Fruit fly (Drosophila melanogaster) whole organism, adult: ENCODE results near the gene loaf.

Source experiments
- CG11617 ChIP-seq: fragments of 200-800 bp; sonication (Bioruptor generic); optimal IDR thresholded peaks from 2 replicates; lab custom pipeline; 2017; ENCODE audit warnings: mild to moderate bottlenecking, missing biosample characterization, missing genetic modification reagents, missing genetic modification characterization
- CG12768 ChIP-seq: fragments of 200-800 bp; sonication (Bioruptor generic); optimal IDR thresholded peaks from 2 replicates; lab custom pipeline; 2017; ENCODE audit warnings: missing biosample characterization, missing genetic modification characterization, mild to moderate bottlenecking, moderate library complexity, missing genetic modification reagents
- CG14711 ChIP-seq: fragments of 200-800 bp; sonication (Bioruptor generic); optimal IDR thresholded peaks from 2 replicates; lab custom pipeline; 2018; ENCODE audit warnings: missing biosample characterization, mild to moderate bottlenecking, missing genetic modification characterization, moderate library complexity
- CG1620 ChIP-seq: fragments of 200-800 bp; sonication (Bioruptor generic); optimal IDR thresholded peaks from 2 replicates; lab custom pipeline; 2016; ENCODE audit warnings: missing biosample characterization, missing genetic modification characterization
- CG33017 ChIP-seq: fragments of 200-800 bp; sonication (Bioruptor generic); optimal IDR thresholded peaks from 2 replicates; lab custom pipeline; 2018; ENCODE audit warnings: missing biosample characterization, mild to moderate bottlenecking, missing genetic modification characterization, moderate library complexity
- CG5204 ChIP-seq: fragments of 200-800 bp; sonication (Bioruptor generic); optimal IDR thresholded peaks from 2 replicates; lab custom pipeline; 2016; ENCODE audit warnings: missing biosample characterization, missing genetic modification characterization
- CG7045 ChIP-seq: fragments of 200-800 bp; sonication (Bioruptor generic); optimal IDR thresholded peaks from 2 replicates; lab custom pipeline; 2017; ENCODE audit warnings: missing biosample characterization, mild to moderate bottlenecking, missing genetic modification characterization
- CG7101 ChIP-seq: fragments of 200-800 bp; sonication (Bioruptor generic); optimal IDR thresholded peaks from 2 replicates; lab custom pipeline; 2018; ENCODE audit warnings: missing biosample characterization, mild to moderate bottlenecking, missing genetic modification characterization, moderate library complexity
- Clk ChIP-seq: fragments of 200-800 bp; sonication (Bioruptor generic); optimal IDR thresholded peaks from 2 replicates; lab custom pipeline; 2017; ENCODE audit warnings: missing biosample characterization, missing genetic modification characterization
- Crg-1 ChIP-seq: fragments of 200-800 bp; sonication (Bioruptor generic); optimal IDR thresholded peaks from 2 replicates; lab custom pipeline; 2016; ENCODE audit warnings: missing biosample characterization, missing genetic modification characterization
- Hr96 ChIP-seq: fragments of 200-800 bp; sonication (Bioruptor generic); optimal IDR thresholded peaks from 2 replicates; lab custom pipeline; 2016; ENCODE audit warnings: missing biosample characterization, missing genetic modification characterization
- Mnt ChIP-seq: fragments of 200-800 bp; sonication (Bioruptor generic); optimal IDR thresholded peaks from 2 replicates; lab custom pipeline; 2016; ENCODE audit warnings: missing biosample characterization, mild to moderate bottlenecking, missing genetic modification characterization
- bab1 ChIP-seq: fragments of 200-800 bp; sonication (Bioruptor generic); optimal IDR thresholded peaks from 3 replicates; lab custom pipeline; 2019; ENCODE audit warnings: missing biosample characterization, mild to moderate bottlenecking, missing genetic modification characterization, moderate library complexity
- cic ChIP-seq: fragments of 200-800 bp; sonication (Bioruptor generic); optimal IDR thresholded peaks from 2 replicates; lab custom pipeline; 2017; ENCODE audit warnings: missing biosample characterization, mild to moderate bottlenecking, missing genetic modification characterization, moderate library complexity
- cnc ChIP-seq, 2 experiments: fragments of >200 bp; optimal IDR thresholded peaks; 2 replicates each; lab custom pipeline; 2017
- kay ChIP-seq: fragments of 200-800 bp; sonication (Bioruptor generic); peaks from one replicate; lab custom pipeline; 2016; ENCODE audit warnings: missing biosample characterization, missing genetic modification characterization, borderline replicate concordance
- ovo ChIP-seq: fragments of 200-800 bp; sonication (Bioruptor generic); optimal IDR thresholded peaks from 2 replicates; lab custom pipeline; 2016; ENCODE audit warnings: missing biosample characterization, missing genetic modification characterization
- pad ChIP-seq: fragments of 200-800 bp; sonication (Bioruptor generic); optimal IDR thresholded peaks from 3 replicates; lab custom pipeline; 2017; ENCODE audit warnings: missing biosample characterization, missing genetic modification characterization, mild to moderate bottlenecking, moderate library complexity, missing genetic modification reagents
- tj ChIP-seq: fragments of 200-800 bp; sonication (Bioruptor generic); optimal IDR thresholded peaks from 3 replicates; lab custom pipeline; 2017; ENCODE audit warnings: missing biosample characterization, mild to moderate bottlenecking, missing genetic modification characterization, moderate library complexity
- toe ChIP-seq: fragments of 200-800 bp; sonication (Bioruptor generic); optimal IDR thresholded peaks from 2 replicates; lab custom pipeline; 2016; ENCODE audit warnings: missing biosample characterization, missing genetic modification characterization

The loaf gene

dm6 chr3L:11764930-11765329 is 1.1 kb downstream of the loaf start:
- no peak for TF ChIP-seq kay (GFP tag; lab: Kevin White, UChicago)
- no peak for TF ChIP-seq Mnt (GFP tag; lab: Kevin White, UChicago)

DNA sequence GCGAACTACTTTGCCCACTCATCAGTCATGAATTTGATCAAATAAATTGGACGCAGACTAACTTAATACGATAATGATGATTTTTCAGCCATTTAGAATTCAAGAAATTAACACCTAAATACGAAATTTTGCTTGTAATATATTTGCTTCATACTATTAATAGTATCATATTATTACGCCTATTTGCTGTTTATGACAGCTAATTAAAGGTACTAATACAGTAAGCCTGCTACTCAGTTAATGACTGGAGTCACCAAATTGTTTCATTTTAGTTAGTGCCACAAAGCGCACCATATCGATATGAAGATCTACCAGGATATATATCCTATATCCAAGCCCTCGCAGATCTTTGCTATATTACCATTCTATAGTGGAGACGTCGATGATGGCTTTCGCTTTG is 15.0 kb downstream of the loaf start, which contains the start of gene Gr68a:
Gene Gr68a, plus strand, starts transcription at position 301 of the 400 bp plus-strand sequence.
- no peak for TF ChIP-seq CG11617 (GFP tag; lab: Kevin White, UChicago)
- TF ChIP-seq CG5204 (GFP tag; lab: Kevin White, UChicago), result no peak
- no peak for TF ChIP-seq ovo (GFP tag; lab: Kevin White, UChicago)
- no peak for TF ChIP-seq Crg-1 (GFP tag; lab: Kevin White, UChicago)
- TF ChIP-seq CG33017 (tag; lab: Kevin White, UChicago), result no peak
- no peak for TF ChIP-seq kay (GFP tag; lab: Kevin White, UChicago)
- no peak for TF ChIP-seq Mnt (GFP tag; lab: Kevin White, UChicago)
- no peak for TF ChIP-seq CG14711 (tag; lab: Kevin White, UChicago)
- no peak for TF ChIP-seq CG7045 (GFP tag; lab: Kevin White, UChicago)
- no peak for TF ChIP-seq CG12768 (GFP tag; lab: Kevin White, UChicago)
- no peak for TF ChIP-seq Clk (GFP tag; lab: Kevin White, UChicago)
- no peak for TF ChIP-seq Hr96 (GFP tag; lab: Kevin White, UChicago)
- TF ChIP-seq CG7101 (tag; lab: Kevin White, UChicago), result no peak
- TF ChIP-seq toe (GFP tag; lab: Kevin White, UChicago), result no peak
- no peak for TF ChIP-seq pad (GFP tag; lab: Kevin White, UChicago)
- no peak for TF ChIP-seq bab1 (GFP tag; lab: Kevin White, UChicago)
- TF ChIP-seq CG1620 (GFP tag; lab: Kevin White, UChicago), result no peak
- TF ChIP-seq tj (GFP tag; lab: Kevin White, UChicago), result no peak

- no peak for TF ChIP-seq Mnt (GFP tag; lab: Kevin White, UChicago)
- TF ChIP-seq CG7101 (tag; lab: Kevin White, UChicago), result no peak
- TF ChIP-seq CG1620 (GFP tag; lab: Kevin White, UChicago), result no peak
- TF ChIP-seq cnc (optimal IDR thresholded peaks at IDR 0.05; lab: Kevin White, UChicago), result no peak
- TF ChIP-seq CG7045 (GFP tag; lab: Kevin White, UChicago), result no peak
- no peak for TF ChIP-seq CG11617 (GFP tag; lab: Kevin White, UChicago)
- no peak for TF ChIP-seq CG14711 (tag; lab: Kevin White, UChicago)
- TF ChIP-seq ovo (GFP tag; lab: Kevin White, UChicago), result no peak
- TF ChIP-seq Crg-1 (GFP tag; lab: Kevin White, UChicago), result no peak
- no peak for TF ChIP-seq kay (GFP tag; lab: Kevin White, UChicago)
- TF ChIP-seq toe (GFP tag; lab: Kevin White, UChicago), result no peak
- TF ChIP-seq pad (GFP tag; lab: Kevin White, UChicago), result no peak
These were observed 34.1 kb downstream of the loaf start, which contains the start of gene CG32087 for dm6 chr3L:11731841-11732240. Gene CG32087 (plus strand): TSS chr3L:11732141.

DNA sequence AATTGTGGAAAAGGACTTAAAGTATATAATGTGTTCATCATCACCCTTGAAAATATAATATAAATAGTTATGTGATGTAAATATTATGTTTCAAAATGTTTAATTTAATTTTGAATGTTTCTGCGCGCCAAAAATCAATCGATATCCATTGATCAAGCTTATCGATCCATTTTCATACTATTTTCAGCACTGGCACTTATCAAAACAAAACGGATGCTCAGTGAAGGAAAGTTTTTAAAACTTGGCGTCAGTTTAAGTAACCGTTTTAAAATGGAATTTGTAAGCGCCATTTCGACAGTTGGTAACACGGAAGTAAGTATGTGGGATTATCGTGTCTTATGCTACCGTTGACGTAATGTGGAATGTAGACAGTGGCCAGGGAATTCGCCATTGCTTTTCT is 37.8 kb downstream of the loaf start, which contains the start of gene sunn:
Gene sunn, plus strand, starts transcription at position 202 of the 400 bp plus-strand sequence.
- no peak for TF ChIP-seq Clk (GFP tag; lab: Kevin White, UChicago)
- peak; percentile 86 for TF ChIP-seq kay (GFP tag; lab: Kevin White, UChicago)

DNA sequence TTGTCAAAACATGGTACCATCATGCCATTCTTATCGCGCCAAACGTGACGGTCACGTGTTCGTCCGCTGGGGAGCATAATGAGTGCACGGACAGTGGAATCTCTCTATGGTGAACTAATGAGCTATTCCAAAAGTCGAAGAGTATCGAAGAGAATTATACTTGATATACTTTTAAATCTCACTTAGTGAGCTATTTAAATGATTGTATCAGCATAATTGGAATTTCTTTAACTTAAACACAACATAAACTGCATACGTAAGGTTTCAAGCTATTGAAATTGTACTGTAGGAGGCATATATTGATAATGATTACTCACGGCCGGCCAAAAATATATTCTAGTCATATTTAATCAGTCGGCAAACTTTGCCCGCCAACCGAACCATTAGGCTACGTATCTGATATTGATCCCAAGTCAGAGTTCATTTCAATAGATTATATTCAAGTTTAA is 44.5 kb downstream of the loaf start:
- no peak for TF ChIP-seq toe (GFP tag; lab: Kevin White, UChicago)
- TF ChIP-seq tj (GFP tag; lab: Kevin White, UChicago), result peak; percentile 77
- TF ChIP-seq CG5204 (GFP tag; lab: Kevin White, UChicago), result peak; percentile 4
- no peak for TF ChIP-seq CG7045 (GFP tag; lab: Kevin White, UChicago)
- no peak for TF ChIP-seq kay (GFP tag; lab: Kevin White, UChicago)
- no peak for TF ChIP-seq CG12768 (GFP tag; lab: Kevin White, UChicago)
- no peak for TF ChIP-seq Crg-1 (GFP tag; lab: Kevin White, UChicago)
- TF ChIP-seq bab1 (GFP tag; lab: Kevin White, UChicago), result no peak
- TF ChIP-seq ovo (GFP tag; lab: Kevin White, UChicago), result no peak
- peak; percentile 4 for TF ChIP-seq Hr96 (GFP tag; lab: Kevin White, UChicago)
- TF ChIP-seq Clk (GFP tag; lab: Kevin White, UChicago), result no peak
- TF ChIP-seq CG14711 (tag; lab: Kevin White, UChicago), result peak; percentile 48
- TF ChIP-seq pad (GFP tag; lab: Kevin White, UChicago), result no peak
- no peak for TF ChIP-seq cnc (optimal IDR thresholded peaks at IDR 0.05; lab: Kevin White, UChicago)
- TF ChIP-seq CG7101 (tag; lab: Kevin White, UChicago), result peak; percentile 54
- no peak for TF ChIP-seq cic
- no peak for TF ChIP-seq Mnt (GFP tag; lab: Kevin White, UChicago)
- peak; percentile 43 for TF ChIP-seq CG33017 (tag; lab: Kevin White, UChicago)
- no peak for TF ChIP-seq CG1620 (GFP tag; lab: Kevin White, UChicago)
- TF ChIP-seq CG11617 (GFP tag; lab: Kevin White, UChicago), result no peak

DNA sequence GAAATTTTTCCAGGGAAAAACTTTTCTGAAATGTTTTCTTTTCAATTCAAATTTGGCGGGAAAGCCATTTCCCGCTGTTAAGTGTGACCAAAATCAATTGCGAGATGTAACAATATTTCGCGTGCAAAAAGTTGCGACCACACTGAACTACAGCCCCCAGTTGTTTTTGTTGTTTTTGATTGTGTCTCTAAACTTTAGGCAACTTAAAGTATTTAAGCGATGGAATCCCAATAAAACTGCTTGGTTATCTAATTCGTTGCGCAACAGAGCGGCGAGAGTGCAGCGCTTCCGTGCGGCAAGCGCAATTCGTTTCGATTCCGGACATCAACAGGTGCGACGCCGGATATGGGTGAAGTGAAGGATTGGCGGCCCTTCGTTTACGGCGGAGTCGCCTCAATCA is 45.2 kb downstream of the loaf start, which contains the start of gene Bmcp:
Gene Bmcp, plus strand, starts transcription at position 155 of the 400 bp plus-strand sequence.
- TF ChIP-seq pad (GFP tag; lab: Kevin White, UChicago) (no peak), bab1 (GFP tag; lab: Kevin White, UChicago) (peak; percentile 42), Mnt (GFP tag; lab: Kevin White, UChicago) (no peak), cic (no peak), toe (GFP tag; lab: Kevin White, UChicago) (no peak), CG11617 (GFP tag; lab: Kevin White, UChicago) (no peak), kay (GFP tag; lab: Kevin White, UChicago) (no peak), Hr96 (GFP tag; lab: Kevin White, UChicago) (no peak), Clk (GFP tag; lab: Kevin White, UChicago) (no peak)
